Worm (Caenorhabditis elegans) whole organism, L3 larva: ENCODE data around the gene elpc-2.

Experiments
- ama-1 ChIP-seq: fragments of 150-350 bp; optimal IDR thresholded peaks from 2 replicates; lab custom pipeline; 2018
- hmg-11 ChIP-seq: sonication (generic microtip); optimal IDR thresholded peaks from 2 replicates; lab custom pipeline; 2016; ENCODE audit warnings: missing genetic modification characterization, missing compliant biosample characterization
- lin-39 ChIP-seq: fragments of 150-350 bp; optimal IDR thresholded peaks from 2 replicates; lab custom pipeline; 2018; ENCODE audit warnings: missing biosample characterization, missing genetic modification reagents, missing genetic modification characterization
- mdl-1 ChIP-seq: fragments of 150-350 bp; optimal IDR thresholded peaks from 2 replicates; lab custom pipeline; 2014; ENCODE audit warnings: missing biosample characterization, missing genetic modification characterization
- nfya-1 ChIP-seq: sonication (generic microtip); optimal IDR thresholded peaks from 2 replicates; lab custom pipeline; 2017; ENCODE audit warnings: missing genetic modification characterization, mild to moderate bottlenecking, missing compliant biosample characterization, antibody characterized with exemption, moderate library complexity; ENCODE audit not compliant: insufficient read depth
- nhr-237 ChIP-seq: fragments of 150-350 bp; optimal IDR thresholded peaks from 2 replicates; lab custom pipeline; 2014; ENCODE audit warnings: missing biosample characterization, missing genetic modification characterization
- nhr-76 ChIP-seq: fragments of 150-350 bp; sonication (generic microtip); optimal IDR thresholded peaks from 5 replicates; lab custom pipeline; 2014; ENCODE audit warnings: missing biosample characterization, missing genetic modification characterization
- pha-4 ChIP-seq: fragments of 150-350 bp; optimal IDR thresholded peaks from 2 replicates; lab custom pipeline; 2014; ENCODE audit warnings: missing biosample characterization, missing genetic modification reagents, missing genetic modification characterization
- tbx-2 ChIP-seq: sonication (generic microtip); optimal IDR thresholded peaks from 2 replicates; lab custom pipeline; 2016; ENCODE audit warnings: mild to moderate bottlenecking, missing genetic modification characterization, missing compliant biosample characterization
- unc-62 ChIP-seq: fragments of 150-350 bp; sonication (generic microtip); optimal IDR thresholded peaks from 4 replicates; lab custom pipeline; 2014; ENCODE audit warnings: missing biosample characterization, missing genetic modification reagents, missing genetic modification characterization

DNA sequence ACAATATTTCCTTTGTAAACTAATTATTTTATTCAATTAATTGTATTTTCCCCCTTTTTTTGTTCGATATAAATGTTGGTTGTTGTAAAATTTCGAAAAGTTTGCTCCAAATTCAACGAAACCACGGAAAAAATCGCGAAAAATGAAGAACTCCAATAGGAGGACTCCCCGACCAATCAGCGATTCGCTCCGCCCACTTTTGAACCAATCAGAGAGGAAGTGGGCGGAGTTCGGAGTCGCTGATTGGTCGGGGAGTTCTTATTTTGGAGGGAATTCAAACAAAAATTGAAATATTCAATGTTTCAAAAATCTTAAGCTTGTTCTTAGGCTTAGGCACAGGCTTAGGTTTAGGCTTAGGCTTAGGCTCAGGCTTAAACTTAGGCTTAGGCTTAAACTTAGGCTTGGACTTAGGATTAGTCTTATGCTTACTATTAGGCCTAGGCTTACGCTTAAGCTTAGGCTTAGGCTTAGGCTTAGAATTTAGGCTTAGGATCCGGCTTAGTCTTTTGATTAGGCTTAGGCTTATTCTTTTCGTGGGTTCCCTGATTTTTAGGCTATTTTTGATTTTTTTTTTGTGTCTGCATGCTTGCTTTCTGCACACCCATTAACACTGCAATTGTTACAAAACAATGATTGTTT lies 33.0 kb upstream of the elpc-2 start:
- TF ChIP-seq nhr-237 (no peak), lin-39 (no peak), mdl-1 (tag; lab: Kevin White, UChicago) (no peak), ama-1 (no peak), hmg-11 (tag; lab: Kevin White, UChicago) (no peak), nfya-1 (peak; percentile 87), nhr-76 (tag; lab: Kevin White, UChicago) (no peak), unc-62 (GFP tag; lab: Kevin White, UChicago) (no peak), tbx-2 (no peak), pha-4 (tag; lab: Kevin White, UChicago) (no peak)
